Fruit fly (Drosophila melanogaster): ENCODE measurements around the gene Pmi.

Pmi gene

DNA sequence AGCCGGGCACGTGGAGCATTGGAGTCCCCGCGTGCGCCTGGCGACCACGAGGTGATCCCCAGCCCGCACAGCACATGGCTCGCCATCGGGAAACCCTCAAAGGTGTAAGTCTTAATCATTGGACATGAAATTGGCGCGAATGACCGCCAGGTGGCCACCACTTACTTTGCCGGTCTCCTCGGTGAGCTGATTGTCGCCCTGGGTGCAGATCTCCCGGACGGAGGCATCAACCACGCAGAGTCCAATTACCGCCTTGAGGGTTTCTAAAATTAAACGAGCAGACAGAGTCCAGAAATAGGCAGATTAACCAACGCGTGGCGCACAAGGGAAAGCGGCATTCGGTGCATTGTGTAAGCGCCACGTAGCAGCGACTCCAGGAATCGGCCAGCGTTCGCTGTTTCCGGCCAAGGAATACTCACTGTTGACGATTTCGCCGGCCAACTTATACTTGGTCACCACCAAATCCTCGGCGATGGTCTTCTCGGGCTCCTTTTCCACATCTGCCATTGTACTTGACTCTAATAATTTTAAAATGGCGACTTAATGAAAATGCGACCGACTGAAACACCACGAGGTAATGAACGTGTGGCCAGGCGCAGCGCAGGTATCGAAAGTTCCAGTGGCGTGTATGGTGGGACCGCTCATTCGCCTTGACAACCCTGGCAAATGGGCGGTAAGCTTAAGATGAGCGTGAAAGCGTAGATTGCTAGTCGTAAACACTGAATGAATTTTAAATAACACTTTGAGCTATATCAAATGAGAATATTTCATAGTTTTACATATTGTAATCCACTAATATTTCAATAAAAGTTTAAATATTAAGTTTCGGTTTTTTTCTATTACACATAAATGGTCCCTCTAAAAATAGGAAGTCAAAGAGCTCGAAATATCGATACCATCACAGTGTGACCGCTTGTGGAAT lies 14.7 kb upstream of the Pmi start, which contains the start of gene CG10576 (continued):
- TF ChIP-seq CG4707 (GFP tag; optimal IDR thresholded peaks at IDR 0.05) (no peak), CG2116 (GFP tag; optimal IDR thresholded peaks at IDR 0.05) (peak; percentile 78), CG12155 (GFP tag; optimal IDR thresholded peaks at IDR 0.05) (peak; percentile 18), HmgZ (tag; optimal IDR thresholded peaks at IDR 0.05) (peak; percentile 9), Dp (GFP tag; optimal IDR thresholded peaks at IDR 0.05) (peak; percentile 76), MESR4 (GFP tag; optimal IDR thresholded peaks at IDR 0.05) (peak; percentile 95), CG17186 (GFP tag; optimal IDR thresholded peaks at IDR 0.05) (peak; percentile 39), HLHmδ (GFP tag; optimal IDR thresholded peaks at IDR 0.05) (peak; percentile 2), CG30403 (GFP tag; optimal IDR thresholded peaks at IDR 0.05) (peak; percentile 6), unc-4 (GFP tag; IDR thresholded peaks at IDR 0.05; ENCODE audit: partially characterized antibody) (peak; percentile 68; the same call in 1 of the 2 replicates), D (optimal IDR thresholded peaks at IDR 0.05) (peak; percentile 54), D (GFP tag; optimal IDR thresholded peaks at IDR 0.05) (no peak), cas (GFP tag; IDR thresholded peaks at IDR 0.05) (no peak)

DNA sequence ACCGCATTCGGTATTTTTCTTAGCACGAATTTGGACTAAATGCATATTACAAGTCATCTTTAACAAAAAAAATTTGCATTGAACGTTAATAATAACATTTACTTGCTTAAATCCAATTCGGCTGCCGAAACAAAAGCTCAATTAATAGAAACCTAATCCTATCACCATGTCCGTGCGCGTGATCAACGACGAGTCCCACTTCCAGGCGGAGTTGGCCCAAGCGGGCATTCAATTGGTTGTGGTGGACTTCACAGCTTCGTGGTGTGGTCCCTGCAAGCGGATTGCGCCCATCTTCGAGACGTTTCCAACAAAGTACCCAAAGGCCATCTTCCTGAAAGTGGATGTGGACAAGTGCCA lies 14.0 kb upstream of the Pmi start, which contains the start of gene Txl:
Txl (plus strand) TSS at position 3 of the 357 bp plus-strand sequence.
- no peak for TF ChIP-seq CG8281 (tag; optimal IDR thresholded peaks at IDR 0.05)
- no peak for TF ChIP-seq fd96Cb (tag; optimal IDR thresholded peaks at IDR 0.05)
- TF ChIP-seq Hr39 (optimal IDR thresholded peaks at IDR 0.05), result no peak
- TF ChIP-seq pho (GFP tag; optimal IDR thresholded peaks at IDR 0.05), result no peak
- TF ChIP-seq kah (GFP tag; optimal IDR thresholded peaks at IDR 0.05), result no peak
- TF ChIP-seq CG1832 (GFP tag; optimal IDR thresholded peaks at IDR 0.05), result no peak
- 0 out of 2 replicates have a peak, but pooled peaks have one; percentile 9 for TF ChIP-seq hbn (GFP tag; IDR thresholded peaks at IDR 0.05; ENCODE audit: partially characterized antibody)
- TF ChIP-seq psq (GFP tag; optimal IDR thresholded peaks at IDR 0.05), result no peak
- no peak for TF ChIP-seq Sox100B (GFP tag; optimal IDR thresholded peaks at IDR 0.05)
- no peak for TF ChIP-seq CG3407 (GFP tag; optimal IDR thresholded peaks at IDR 0.05)
- TF ChIP-seq MBD-R2 (GFP tag; IDR thresholded peaks at IDR 0.05), result 0 out of 2 replicates have a peak, but pooled peaks have one; percentile 3
- no peak for TF ChIP-seq ham (GFP tag; IDR thresholded peaks at IDR 0.05)
- no peak for TF ChIP-seq CG13775 (GFP tag; optimal IDR thresholded peaks at IDR 0.05)
- TF ChIP-seq Oaz (GFP tag; IDR thresholded peaks at IDR 0.05), result no peak
- TF ChIP-seq MESR4 (GFP tag; optimal IDR thresholded peaks at IDR 0.05), result peak; percentile 60
- no peak for TF ChIP-seq Deaf1 (tag; optimal IDR thresholded peaks at IDR 0.05)
- no peak for TF ChIP-seq dm (GFP tag; optimal IDR thresholded peaks at IDR 0.05)
- no peak for TF ChIP-seq Trl (optimal IDR thresholded peaks at IDR 0.05)
- TF ChIP-seq Trl (GFP tag; optimal IDR thresholded peaks at IDR 0.05), result no peak
- no peak for TF ChIP-seq stwl (tag; optimal IDR thresholded peaks at IDR 0.05)
- TF ChIP-seq CG5953 (GFP tag; IDR thresholded peaks at IDR 0.05), result no peak
- TF ChIP-seq CG17361 (GFP tag; IDR thresholded peaks at IDR 0.05), result no peak
- no peak for TF ChIP-seq Sry-β (GFP tag; optimal IDR thresholded peaks at IDR 0.05)
- TF ChIP-seq cg (GFP tag; optimal IDR thresholded peaks at IDR 0.05), result no peak
- no peak for TF ChIP-seq CG12071 (GFP tag; optimal IDR thresholded peaks at IDR 0.05)
- TF ChIP-seq Side (GFP tag; optimal IDR thresholded peaks at IDR 0.05), result no peak
- TF ChIP-seq tup (GFP tag; optimal IDR thresholded peaks at IDR 0.05), result no peak
- no peak for TF ChIP-seq CG15073 (GFP tag; optimal IDR thresholded peaks at IDR 0.05)
- peak; percentile 15 for TF ChIP-seq CG4617 (GFP tag; optimal IDR thresholded peaks at IDR 0.05; ENCODE audit: borderline replicate concordance)
- peak; percentile 21 for TF ChIP-seq CG12659 (GFP tag; optimal IDR thresholded peaks at IDR 0.05)
- no peak for TF ChIP-seq CG5180 (GFP tag; optimal IDR thresholded peaks at IDR 0.05)
- TF ChIP-seq gem (tag; optimal IDR thresholded peaks at IDR 0.05), result no peak
- no peak for TF ChIP-seq CG15514 (GFP tag; optimal IDR thresholded peaks at IDR 0.05)
- TF ChIP-seq gro (GFP tag; optimal IDR thresholded peaks at IDR 0.05), result no peak
- no peak for TF ChIP-seq CG11093 (GFP tag; IDR thresholded peaks at IDR 0.05)
- no peak for TF ChIP-seq CG11247 (GFP tag; IDR thresholded peaks at IDR 0.05)
- TF ChIP-seq D (optimal IDR thresholded peaks at IDR 0.05), result no peak
- TF ChIP-seq D (GFP tag; optimal IDR thresholded peaks at IDR 0.05), result no peak

All from whole organism, embryonic.